Fruit fly (Drosophila melanogaster): ENCODE measurements around the gene CG14042.

The CG14042 gene

dm6 chr2L:5059645-5060254, 22.2 kb downstream of the CG14042 start, which contains the start of gene Rpn11 (continued):
- TF ChIP-seq vvl (GFP tag; IDR thresholded peaks at IDR 0.05) (peak; percentile 80), trem (tag; optimal IDR thresholded peaks at IDR 0.05) (peak; percentile 66), danr (GFP tag; IDR thresholded peaks at IDR 0.05) (no peak), unpg (GFP tag; optimal IDR thresholded peaks at IDR 0.05) (peak; percentile 41), CG10462 (GFP tag; optimal IDR thresholded peaks at IDR 0.05) (peak; percentile 11), CG4424 (GFP tag; optimal IDR thresholded peaks at IDR 0.05) (peak; percentile 69), Abd-B (GFP tag; optimal IDR thresholded peaks at IDR 0.05) (peak; percentile 76), Sry-δ (GFP tag; optimal IDR thresholded peaks at IDR 0.05) (peak; percentile 51), CG12744 (GFP tag; optimal IDR thresholded peaks at IDR 0.05) (peak; percentile 35), Six4 (GFP tag; optimal IDR thresholded peaks at IDR 0.05) (peak; percentile 46), exex (tag; optimal IDR thresholded peaks at IDR 0.05) (peak; percentile 25), ci (GFP tag; IDR thresholded peaks at IDR 0.05) (0 out of 3 replicates have a peak, but pooled peaks have one; percentile 9), bowl (GFP tag; IDR thresholded peaks at IDR 0.05) (no peak), Med (GFP tag) (peak; percentile 81), CG4707 (GFP tag; optimal IDR thresholded peaks at IDR 0.05) (no peak), hbn (GFP tag; IDR thresholded peaks at IDR 0.05; ENCODE audit: partially characterized antibody) (peak; percentile 35; the same call in 1 of the 2 replicates), pros (GFP tag; optimal IDR thresholded peaks at IDR 0.05) (no peak), HLHmδ (GFP tag; optimal IDR thresholded peaks at IDR 0.05) (no peak), scrt (GFP tag; optimal IDR thresholded peaks at IDR 0.05) (peak; percentile 15), CG9215 (GFP tag; IDR thresholded peaks at IDR 0.05) (peak; percentile 40; the same call in 1 of the 2 replicates), pho (GFP tag; optimal IDR thresholded peaks at IDR 0.05) (no peak), CG7556 (GFP tag; optimal IDR thresholded peaks at IDR 0.05) (peak; percentile 72), CG7928 (GFP tag; optimal IDR thresholded peaks at IDR 0.05) (no peak), croc (GFP tag; conservative IDR thresholded peaks at IDR 0.05) (peak; percentile 21; the same call in 1 of the 3 replicates), Optix (GFP tag; IDR thresholded peaks at IDR 0.05) (no peak), Rx (GFP tag; IDR thresholded peaks at IDR 0.05) (no peak), Camta (GFP tag; optimal IDR thresholded peaks at IDR 0.05) (no peak), aop (GFP tag; IDR thresholded peaks at IDR 0.05) (no peak), Max (GFP tag; optimal IDR thresholded peaks at IDR 0.05) (peak; percentile 46), pfk (GFP tag; optimal IDR thresholded peaks at IDR 0.05) (no peak), Sox102F (GFP tag; optimal IDR thresholded peaks at IDR 0.05) (peak; percentile 64), TFAM (GFP tag; optimal IDR thresholded peaks at IDR 0.05) (no peak), nom (GFP tag; optimal IDR thresholded peaks at IDR 0.05) (peak; percentile 28), Bdp1 (GFP tag; optimal IDR thresholded peaks at IDR 0.05) (peak; percentile 15), CG13296 (GFP tag; optimal IDR thresholded peaks at IDR 0.05) (peak; percentile 68), Nf-YC (tag; optimal IDR thresholded peaks at IDR 0.05) (peak; percentile 75), CG4820 (GFP tag; optimal IDR thresholded peaks at IDR 0.05) (peak; percentile 52), CG12769 (tag; optimal IDR thresholded peaks at IDR 0.05) (peak; percentile 25), CG5245 (GFP tag; optimal IDR thresholded peaks at IDR 0.05) (peak; percentile 24), dpn (GFP tag; optimal IDR thresholded peaks at IDR 0.05) (peak; percentile 51 to 75), CG9437 (GFP tag; optimal IDR thresholded peaks at IDR 0.05) (peak; percentile 55), Elba2 (GFP tag; optimal IDR thresholded peaks at IDR 0.05) (peak; percentile 4), vfl (GFP tag; optimal IDR thresholded peaks at IDR 0.05) (no peak), CG10209 (GFP tag; optimal IDR thresholded peaks at IDR 0.05) (peak; percentile 58), dm (GFP tag; optimal IDR thresholded peaks at IDR 0.05) (no peak), Asciz (GFP tag; optimal IDR thresholded peaks at IDR 0.05) (peak; percentile 15), CG2712 (tag; optimal IDR thresholded peaks at IDR 0.05) (peak; percentile 76), CG12299 (tag; optimal IDR thresholded peaks at IDR 0.05) (no peak), repo (GFP tag; optimal IDR thresholded peaks at IDR 0.05) (no peak), CG30403 (GFP tag; optimal IDR thresholded peaks at IDR 0.05) (peak; percentile 86)
